Worm (Caenorhabditis elegans) whole organism, mixed stage, embryonic: Measurements from ENCODE around the gene skn-1.

ENCODE experiments used
- M03D4.4 ChIP-seq: sonication (generic microtip); optimal IDR thresholded peaks from 2 replicates; lab custom pipeline; 2017; ENCODE audit warnings: mild to moderate bottlenecking, missing genetic modification characterization, missing compliant biosample characterization
- bed-3 ChIP-seq: fragments of 200-800 bp; sonication (Bioruptor generic); optimal IDR thresholded peaks from 3 replicates; lab custom pipeline; 2018; ENCODE audit warnings: mild to moderate bottlenecking, missing genetic modification characterization, moderate library complexity, missing compliant biosample characterization
- ceh-39 ChIP-seq: fragments of 150-350 bp; optimal IDR thresholded peaks from 2 replicates; lab custom pipeline; 2014; ENCODE audit warnings: missing biosample characterization, missing genetic modification characterization
- ceh-43 ChIP-seq: fragments of 200-800 bp; sonication (Bioruptor generic); optimal IDR thresholded peaks from 2 replicates; lab custom pipeline; 2018; ENCODE audit warnings: mild to moderate bottlenecking, missing genetic modification characterization, moderate library complexity, missing compliant biosample characterization
- ceh-83 ChIP-seq: fragments of 200-800 bp; sonication (Bioruptor generic); optimal IDR thresholded peaks from 2 replicates; lab custom pipeline; 2018; ENCODE audit warnings: mild to moderate bottlenecking, missing genetic modification characterization, missing compliant biosample characterization
- ces-1 ChIP-seq: fragments of 150-350 bp; optimal IDR thresholded peaks from 2 replicates; lab custom pipeline; 2014; ENCODE audit warnings: missing biosample characterization, missing genetic modification reagents, missing genetic modification characterization
- cnd-1 ChIP-seq: fragments of 200-800 bp; sonication (Bioruptor generic); optimal IDR thresholded peaks from 2 replicates; lab custom pipeline; 2018; ENCODE audit warnings: mild to moderate bottlenecking, missing genetic modification characterization, missing compliant biosample characterization
- drap-1 ChIP-seq: fragments of 200-800 bp; sonication (Bioruptor generic); optimal IDR thresholded peaks from 3 replicates; lab custom pipeline; 2018; ENCODE audit warnings: mild to moderate bottlenecking, missing genetic modification characterization, missing compliant biosample characterization
- elt-1 ChIP-seq: sonication (generic microtip); optimal IDR thresholded peaks from 2 replicates; lab custom pipeline; 2017; ENCODE audit warnings: missing genetic modification characterization, mild to moderate bottlenecking, missing compliant biosample characterization, antibody characterized with exemption, moderate library complexity, borderline replicate concordance; ENCODE audit not compliant: insufficient read depth
- elt-3 ChIP-seq: fragments of 150-350 bp; optimal IDR thresholded peaks from 2 replicates; lab custom pipeline; 2014; ENCODE audit warnings: missing biosample characterization, missing genetic modification characterization
- flh-1 ChIP-seq: fragments of 200-800 bp; sonication (Bioruptor generic); optimal IDR thresholded peaks from 2 replicates; lab custom pipeline; 2018; ENCODE audit warnings: mild to moderate bottlenecking, missing genetic modification characterization, moderate library complexity, missing compliant biosample characterization
- ham-2 ChIP-seq: fragments of 200-800 bp; sonication (Bioruptor generic); optimal IDR thresholded peaks from 2 replicates; lab custom pipeline; 2018; ENCODE audit warnings: mild to moderate bottlenecking, missing genetic modification characterization, missing compliant biosample characterization
- hlh-1 ChIP-seq: fragments of 150-350 bp; optimal IDR thresholded peaks from 2 replicates; lab custom pipeline; 2014; ENCODE audit warnings: missing biosample characterization, missing genetic modification reagents, missing genetic modification characterization
- lin-32 ChIP-seq: fragments of 200-800 bp; sonication (Bioruptor generic); optimal IDR thresholded peaks from 2 replicates; lab custom pipeline; 2018; ENCODE audit warnings: mild to moderate bottlenecking, missing genetic modification characterization, missing compliant biosample characterization
- lsy-2 ChIP-seq: fragments of 150-350 bp; optimal IDR thresholded peaks from 2 replicates; lab custom pipeline; 2014; ENCODE audit warnings: missing biosample characterization, missing genetic modification characterization
- mep-1 ChIP-seq: fragments of 150-350 bp; optimal IDR thresholded peaks from 2 replicates; lab custom pipeline; 2017; ENCODE audit warnings: missing biosample characterization, missing genetic modification reagents, missing genetic modification characterization, inconsistent platforms
- nhr-12 ChIP-seq: fragments of 150-350 bp; optimal IDR thresholded peaks from 2 replicates; lab custom pipeline; 2014; ENCODE audit warnings: missing biosample characterization, missing genetic modification characterization
- nhr-2 ChIP-seq: fragments of 150-350 bp; optimal IDR thresholded peaks from 2 replicates; lab custom pipeline; 2014; ENCODE audit warnings: missing biosample characterization, missing genetic modification characterization
- nhr-237 ChIP-seq: fragments of 150-350 bp; optimal IDR thresholded peaks from 2 replicates; lab custom pipeline; 2014; ENCODE audit warnings: missing biosample characterization, missing genetic modification characterization
- nhr-76 ChIP-seq: sonication (generic microtip); optimal IDR thresholded peaks from 2 replicates; lab custom pipeline; 2017; ENCODE audit warnings: missing biosample characterization, missing genetic modification characterization
- pha-4 ChIP-seq: fragments of 150-350 bp; optimal IDR thresholded peaks from 2 replicates; lab custom pipeline; 2018; ENCODE audit warnings: missing biosample characterization, missing genetic modification reagents, missing genetic modification characterization
- sem-2 ChIP-seq: fragments of 200-800 bp; sonication (Bioruptor generic); optimal IDR thresholded peaks from 2 replicates; lab custom pipeline; 2018; ENCODE audit warnings: mild to moderate bottlenecking, missing genetic modification characterization, missing compliant biosample characterization
- snpc-4 ChIP-seq: fragments of 150-350 bp; optimal IDR thresholded peaks from 2 replicates; lab custom pipeline; 2014; ENCODE audit warnings: missing biosample characterization, missing genetic modification characterization
- tbx-8 ChIP-seq: fragments of 200-800 bp; sonication (Bioruptor generic); optimal IDR thresholded peaks from 2 replicates; lab custom pipeline; 2018; ENCODE audit warnings: mild to moderate bottlenecking, missing genetic modification characterization, moderate library complexity, missing compliant biosample characterization
- unc-120 ChIP-seq: sonication (generic microtip); optimal IDR thresholded peaks from 2 replicates; lab custom pipeline; 2017; ENCODE audit warnings: missing genetic modification characterization, missing compliant biosample characterization; ENCODE audit not compliant: poor library complexity, severe bottlenecking
- unc-39 ChIP-seq: fragments of 150-350 bp; optimal IDR thresholded peaks from 2 replicates; lab custom pipeline; 2014; ENCODE audit warnings: missing biosample characterization, missing genetic modification characterization
- unc-62 ChIP-seq: fragments of 150-350 bp; optimal IDR thresholded peaks from 2 replicates; lab custom pipeline; 2014; ENCODE audit warnings: missing biosample characterization, missing genetic modification reagents, missing genetic modification characterization
- zip-8 ChIP-seq: fragments of 150-350 bp; optimal IDR thresholded peaks from 2 replicates; lab custom pipeline; 2014; ENCODE audit warnings: missing biosample characterization, missing genetic modification characterization
- ztf-11 ChIP-seq: fragments of 150-350 bp; optimal IDR thresholded peaks from 2 replicates; lab custom pipeline; 2014; ENCODE audit warnings: missing biosample characterization, missing genetic modification characterization

Gene skn-1

ce11 chrIV:5678044-5678443 is 17.9 kb upstream of the skn-1 start, which contains the start of gene C55C3.4:
Gene C55C3.4, minus strand, starts transcription at chrIV:5678144.
- TF ChIP-seq ceh-83 (GFP tag; lab: Kevin White, UChicago) = no peak
- TF ChIP-seq cnd-1 (tag; lab: Kevin White, UChicago) = no peak
- TF ChIP-seq lin-32 = no peak
- TF ChIP-seq ceh-43 (GFP tag; lab: Kevin White, UChicago) = no peak
- no peak for TF ChIP-seq snpc-4
- no peak for TF ChIP-seq tbx-8 (GFP tag; lab: Kevin White, UChicago)
- no peak for TF ChIP-seq lsy-2 (tag; lab: Kevin White, UChicago)
- no peak for TF ChIP-seq nhr-2 (tag; lab: Kevin White, UChicago)
- TF ChIP-seq nhr-12 (tag; lab: Kevin White, UChicago) = no peak
- no peak for TF ChIP-seq bed-3
- TF ChIP-seq nhr-237 (tag; lab: Kevin White, UChicago) = no peak
- TF ChIP-seq unc-120 (tag; lab: Kevin White, UChicago) = no peak
- no peak for TF ChIP-seq hlh-1 (tag; lab: Kevin White, UChicago)

ce11 chrIV:5674435-5674834 is 14.3 kb upstream of the skn-1 start, which contains the start of gene srd-5:
Gene srd-5, minus strand, starts transcription at chrIV:5674535.
- TF ChIP-seq elt-3 (tag; lab: Kevin White, UChicago) = no peak
- no peak for TF ChIP-seq nhr-237 (tag; lab: Kevin White, UChicago)
- no peak for TF ChIP-seq flh-1 (GFP tag; lab: Kevin White, UChicago)
- TF ChIP-seq, all 35 proteins: peak for 0

ce11 chrIV:5671325-5671724 is 11.1 kb upstream of the skn-1 start:
- TF ChIP-seq nhr-12 (tag; lab: Kevin White, UChicago) (no peak), mep-1 (tag; lab: Kevin White, UChicago) (no peak), ceh-83 (GFP tag; lab: Kevin White, UChicago) (no peak), drap-1 (GFP tag; lab: Kevin White, UChicago) (no peak), lin-32 (no peak), tbx-8 (GFP tag; lab: Kevin White, UChicago) (no peak), flh-1 (GFP tag; lab: Kevin White, UChicago) (no peak), ces-1 (GFP tag; lab: Kevin White, UChicago) (no peak), unc-62 (no peak), cnd-1 (tag; lab: Kevin White, UChicago) (no peak), elt-1 (tag; lab: Kevin White, UChicago) (no peak), sem-2 (GFP tag; lab: Kevin White, UChicago) (no peak), elt-3 (tag; lab: Kevin White, UChicago) (no peak), lsy-2 (tag; lab: Kevin White, UChicago) (no peak), nhr-76 (tag; lab: Kevin White, UChicago) (no peak), ceh-39 (no peak), unc-39 (tag; lab: Kevin White, UChicago) (no peak), ztf-11 (tag; lab: Kevin White, UChicago) (no peak)
- TF ChIP-seq, all 35 proteins: peak for 0

ce11 chrIV:5669459-5669858 is 9.3 kb upstream of the skn-1 start, which contains the start of gene T19E7.6:
Gene T19E7.6, minus strand, starts transcription at chrIV:5669503.
- TF ChIP-seq M03D4.4 (tag; lab: Kevin White, UChicago) (no peak), snpc-4 (no peak), zip-8 (tag; lab: Kevin White, UChicago) (no peak), ceh-83 (GFP tag; lab: Kevin White, UChicago) (no peak), ztf-11 (tag; lab: Kevin White, UChicago) (no peak), unc-120 (tag; lab: Kevin White, UChicago) (no peak), drap-1 (GFP tag; lab: Kevin White, UChicago) (no peak), ham-2 (GFP tag; lab: Kevin White, UChicago) (no peak), cnd-1 (tag; lab: Kevin White, UChicago) (no peak), sem-2 (GFP tag; lab: Kevin White, UChicago) (no peak), ceh-39 (no peak), mep-1 (tag; lab: Kevin White, UChicago) (no peak), flh-1 (GFP tag; lab: Kevin White, UChicago) (no peak)

ce11 chrIV:5667191-5667590 is 7.0 kb upstream of the skn-1 start:
- TF ChIP-seq bed-3 (no peak), pha-4 (tag; lab: Kevin White, UChicago) (peak; percentile 14), zip-8 (tag; lab: Kevin White, UChicago) (no peak)
